Worm (Caenorhabditis elegans) whole organism, late embryonic: ENCODE data around the gene C14B9.10.
A peak's percentile ranks its signal among the peaks of the same experiment; 100 is the strongest.

Source experiments
- F13H6.1 ChIP-seq: sonication (generic microtip); optimal IDR thresholded peaks from 2 replicates; lab custom pipeline; 2016; ENCODE audit warnings: missing genetic modification characterization, missing compliant biosample characterization
- K02D7.2 ChIP-seq: sonication (generic microtip); optimal IDR thresholded peaks from 2 replicates; lab custom pipeline; 2017; ENCODE audit warnings: mild to moderate bottlenecking, missing genetic modification characterization, missing compliant biosample characterization
- T23F11.4 ChIP-seq: fragments of 200-800 bp; sonication (Bioruptor generic); optimal IDR thresholded peaks from 2 replicates; lab custom pipeline; 2018; ENCODE audit warnings: mild to moderate bottlenecking, missing genetic modification characterization, missing compliant biosample characterization
- ahr-1 ChIP-seq: sonication (generic microtip); optimal IDR thresholded peaks from 2 replicates; lab custom pipeline; 2016; ENCODE audit warnings: missing genetic modification characterization, missing compliant biosample characterization
- ama-1 ChIP-seq: fragments of 150-350 bp; optimal IDR thresholded peaks from 2 replicates; lab custom pipeline; 2014
- ceh-14 ChIP-seq: sonication (generic microtip); optimal IDR thresholded peaks from 2 replicates; lab custom pipeline; 2016; ENCODE audit warnings: missing genotype, missing genetic modification characterization, missing compliant biosample characterization
- ceh-18 ChIP-seq: sonication (generic microtip); optimal IDR thresholded peaks from 2 replicates; lab custom pipeline; 2016; ENCODE audit warnings: missing genetic modification characterization, missing compliant biosample characterization
- ceh-2 ChIP-seq: sonication (generic microtip); optimal IDR thresholded peaks from 2 replicates; lab custom pipeline; 2016; ENCODE audit warnings: missing genotype, missing genetic modification characterization, missing compliant biosample characterization
- ceh-24 ChIP-seq: sonication (generic microtip); optimal IDR thresholded peaks from 2 replicates; lab custom pipeline; 2016; ENCODE audit warnings: mild to moderate bottlenecking, missing genetic modification characterization, missing compliant biosample characterization
- ceh-31 ChIP-seq: sonication (generic microtip); optimal IDR thresholded peaks from 2 replicates; lab custom pipeline; 2016; ENCODE audit warnings: missing genetic modification characterization, missing compliant biosample characterization
- ceh-34 ChIP-seq: sonication (generic microtip); optimal IDR thresholded peaks from 2 replicates; lab custom pipeline; 2016; ENCODE audit warnings: mild to moderate bottlenecking, missing genetic modification characterization, missing compliant biosample characterization
- dve-1 ChIP-seq: sonication (generic microtip); optimal IDR thresholded peaks from 2 replicates; lab custom pipeline; 2017; ENCODE audit warnings: antibody characterized with exemption, mild to moderate bottlenecking, missing genetic modification characterization, missing compliant biosample characterization
- elt-2 ChIP-seq: sonication (generic microtip); optimal IDR thresholded peaks from 2 replicates; lab custom pipeline; 2016; ENCODE audit warnings: missing genetic modification reagents, missing genetic modification characterization, missing compliant biosample characterization
- elt-4 ChIP-seq: sonication (generic microtip); optimal IDR thresholded peaks from 2 replicates; lab custom pipeline; 2016; ENCODE audit warnings: missing genetic modification characterization, missing compliant biosample characterization
- eyg-1 ChIP-seq: sonication (generic microtip); optimal IDR thresholded peaks from 2 replicates; lab custom pipeline; 2016; ENCODE audit warnings: missing genotype, missing genetic modification characterization, missing compliant biosample characterization
- fax-1 ChIP-seq: sonication (generic microtip); optimal IDR thresholded peaks from 2 replicates; lab custom pipeline; 2016; ENCODE audit warnings: missing genotype, missing genetic modification characterization, missing compliant biosample characterization
- gmeb-2 ChIP-seq: sonication (generic microtip); optimal IDR thresholded peaks from 2 replicates; lab custom pipeline; 2016; ENCODE audit warnings: missing genetic modification characterization, inconsistent platforms, missing compliant biosample characterization
- hlh-30 ChIP-seq: sonication (generic microtip); optimal IDR thresholded peaks from 2 replicates; lab custom pipeline; 2017; ENCODE audit warnings: antibody characterized with exemption, missing genetic modification characterization, missing compliant biosample characterization; ENCODE audit not compliant: insufficient read depth
- lin-11 ChIP-seq: fragments of 200-800 bp; sonication (Bioruptor generic); optimal IDR thresholded peaks from 2 replicates; lab custom pipeline; 2018; ENCODE audit warnings: mild to moderate bottlenecking, missing genetic modification characterization, missing compliant biosample characterization
- nfya-1 ChIP-seq: sonication (generic microtip); optimal IDR thresholded peaks from 2 replicates; lab custom pipeline; 2017; ENCODE audit warnings: missing genetic modification characterization, mild to moderate bottlenecking, missing compliant biosample characterization, antibody characterized with exemption, moderate library complexity
- npax-4 ChIP-seq: sonication (generic microtip); optimal IDR thresholded peaks from 2 replicates; lab custom pipeline; 2016; ENCODE audit warnings: missing genetic modification characterization, missing compliant biosample characterization
- odd-2 ChIP-seq: sonication (generic microtip); optimal IDR thresholded peaks from 2 replicates; lab custom pipeline; 2017; ENCODE audit warnings: antibody characterized with exemption, mild to moderate bottlenecking, missing genetic modification characterization, missing compliant biosample characterization
- pat-9 ChIP-seq: fragments of 200-800 bp; sonication (Bioruptor generic); optimal IDR thresholded peaks from 2 replicates; lab custom pipeline; 2018; ENCODE audit warnings: mild to moderate bottlenecking, missing genetic modification characterization, moderate library complexity, missing compliant biosample characterization
- pha-2 ChIP-seq: sonication (generic microtip); optimal IDR thresholded peaks from 2 replicates; lab custom pipeline; 2017; ENCODE audit warnings: mild to moderate bottlenecking, missing genetic modification characterization, missing compliant biosample characterization
- pha-4 ChIP-seq: fragments of 150-350 bp; optimal IDR thresholded peaks from 2 replicates; lab custom pipeline; 2018; ENCODE audit warnings: missing biosample characterization, missing genetic modification reagents, missing genetic modification characterization
- ref-2 ChIP-seq: sonication (generic microtip); optimal IDR thresholded peaks from 2 replicates; lab custom pipeline; 2016; ENCODE audit warnings: missing genetic modification characterization, missing compliant biosample characterization
- rnt-1 ChIP-seq: sonication (generic microtip); optimal IDR thresholded peaks from 2 replicates; lab custom pipeline; 2016; ENCODE audit warnings: missing genetic modification characterization, missing compliant biosample characterization
- sdc-2 ChIP-seq: sonication (generic microtip); optimal IDR thresholded peaks from 2 replicates; lab custom pipeline; 2016; ENCODE audit warnings: missing genotype, missing genetic modification characterization, missing compliant biosample characterization
- sox-4 ChIP-seq: sonication (generic microtip); optimal IDR thresholded peaks from 2 replicates; lab custom pipeline; 2017; ENCODE audit warnings: mild to moderate bottlenecking, missing genetic modification characterization, inconsistent platforms, missing compliant biosample characterization
- syd-9 ChIP-seq: sonication (generic microtip); optimal IDR thresholded peaks from 2 replicates; lab custom pipeline; 2016; ENCODE audit warnings: mild to moderate bottlenecking, missing genetic modification characterization, moderate library complexity, missing compliant biosample characterization
- tbx-2 ChIP-seq: sonication (generic microtip); optimal IDR thresholded peaks from 2 replicates; lab custom pipeline; 2016; ENCODE audit warnings: missing genetic modification characterization, missing compliant biosample characterization
- ttx-3 ChIP-seq: sonication (generic microtip); optimal IDR thresholded peaks from 2 replicates; lab custom pipeline; 2016; ENCODE audit warnings: missing genetic modification reagents, missing genetic modification characterization, missing compliant biosample characterization
- unc-42 ChIP-seq: sonication (generic microtip); optimal IDR thresholded peaks from 2 replicates; lab custom pipeline; 2016; ENCODE audit warnings: missing genotype, missing genetic modification characterization, missing compliant biosample characterization
- unc-55 ChIP-seq: sonication (generic microtip); optimal IDR thresholded peaks from 2 replicates; lab custom pipeline; 2017; ENCODE audit warnings: missing biosample characterization, missing genetic modification reagents, missing genetic modification characterization
- unc-86 ChIP-seq: sonication (generic microtip); optimal IDR thresholded peaks from 2 replicates; lab custom pipeline; 2016; ENCODE audit warnings: missing genetic modification characterization, missing compliant biosample characterization
- zip-5 ChIP-seq: sonication (generic microtip); optimal IDR thresholded peaks from 2 replicates; lab custom pipeline; 2016; ENCODE audit warnings: missing genetic modification characterization, missing compliant biosample characterization

Gene C14B9.10

DNA sequence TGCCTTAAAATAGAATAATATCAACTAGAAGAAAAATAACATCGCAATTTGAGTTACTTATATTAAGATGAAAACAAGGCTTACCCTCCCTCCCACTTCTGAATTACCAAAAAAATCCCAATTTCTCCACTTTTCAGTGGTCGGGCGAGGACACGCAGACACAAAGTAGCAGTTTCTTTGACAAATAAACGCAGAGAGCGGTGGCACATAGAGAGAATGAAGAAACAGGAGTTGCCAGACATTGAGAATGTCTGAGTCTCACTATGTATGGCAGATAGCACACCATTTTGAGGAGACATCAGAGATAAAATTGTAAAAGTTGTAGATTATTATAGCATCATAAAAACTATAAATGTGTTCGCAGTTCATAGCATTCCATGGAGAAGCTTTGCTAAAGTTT, 5.4 kb upstream of the C14B9.10 start:
- TF ChIP-seq gmeb-2 (no peak), pat-9 (tag; lab: Kevin White, UChicago) (no peak), nfya-1 (tag; lab: Kevin White, UChicago) (peak; percentile 63), eyg-1 (tag; lab: Kevin White, UChicago) (no peak), zip-5 (tag; lab: Kevin White, UChicago) (no peak), ceh-31 (tag; lab: Kevin White, UChicago) (no peak), tbx-2 (tag; lab: Kevin White, UChicago) (peak; percentile 30), unc-86 (no peak), dve-1 (tag; lab: Kevin White, UChicago) (peak; percentile 10), elt-2 (peak; percentile 18)

DNA sequence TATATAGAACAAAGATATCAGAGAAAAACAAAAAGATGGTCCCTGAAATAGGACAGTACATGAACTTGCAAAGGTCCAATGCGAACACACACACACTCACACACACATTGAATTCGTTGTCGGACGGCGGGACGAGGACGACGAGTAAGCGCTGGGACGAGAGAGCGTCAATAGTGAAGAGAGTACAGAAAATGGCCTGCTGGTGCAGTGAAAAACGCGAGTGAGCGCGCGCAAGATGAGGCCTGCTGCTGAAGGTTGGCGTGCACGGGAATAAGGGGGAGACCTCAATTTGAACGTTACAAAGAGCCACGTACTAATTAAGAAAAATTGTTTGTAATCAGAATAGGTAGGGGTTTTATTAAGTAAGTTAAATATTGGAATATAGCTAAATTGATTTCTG, 3.7 kb upstream of the C14B9.10 start:
- TF ChIP-seq npax-4 (tag; lab: Kevin White, UChicago) (no peak), sdc-2 (tag; lab: Kevin White, UChicago) (peak; percentile 37), rnt-1 (tag; lab: Kevin White, UChicago) (peak; percentile 9), tbx-2 (tag; lab: Kevin White, UChicago) (peak; percentile 23), ceh-24 (tag; lab: Kevin White, UChicago) (no peak), unc-86 (no peak), K02D7.2 (tag; lab: Kevin White, UChicago) (no peak), ref-2 (peak; percentile 34), unc-42 (tag; lab: Kevin White, UChicago) (peak; percentile 32), syd-9 (tag; lab: Kevin White, UChicago) (peak; percentile 57), nfya-1 (tag; lab: Kevin White, UChicago) (peak; percentile 15), ceh-2 (tag; lab: Kevin White, UChicago) (peak; percentile 28), elt-4 (tag; lab: Kevin White, UChicago) (no peak), ceh-34 (tag; lab: Kevin White, UChicago) (peak; percentile 38), elt-2 (peak; percentile 1), odd-2 (tag; lab: Kevin White, UChicago) (no peak), hlh-30 (peak; percentile 22), pha-4 (tag; lab: Kevin White, UChicago) (no peak), ceh-31 (tag; lab: Kevin White, UChicago) (peak; percentile 65), ceh-18 (tag; lab: Kevin White, UChicago) (peak; percentile 21), ceh-14 (peak; percentile 29)
- TF ChIP-seq, all 69 proteins: peak for 14

DNA sequence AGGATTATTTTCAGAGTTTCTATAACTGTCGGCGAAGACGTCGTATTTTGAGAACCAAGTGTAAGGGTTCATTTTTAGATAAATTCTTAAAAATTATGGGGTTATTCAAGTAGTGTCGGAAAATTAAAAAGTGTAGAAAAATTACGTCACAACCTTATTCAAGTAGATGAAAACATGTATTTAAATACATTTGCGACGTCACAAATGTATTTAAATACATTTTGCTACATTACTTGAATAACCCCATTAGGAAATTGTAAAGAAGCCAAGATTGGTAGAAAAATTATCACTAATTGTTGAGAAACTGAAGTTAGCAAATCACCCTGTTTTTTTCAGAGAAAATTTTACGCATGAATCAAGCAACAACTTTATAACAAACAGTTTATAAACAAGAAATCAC, 1.5 kb upstream of the C14B9.10 start:
- TF ChIP-seq ref-2 = no peak

DNA sequence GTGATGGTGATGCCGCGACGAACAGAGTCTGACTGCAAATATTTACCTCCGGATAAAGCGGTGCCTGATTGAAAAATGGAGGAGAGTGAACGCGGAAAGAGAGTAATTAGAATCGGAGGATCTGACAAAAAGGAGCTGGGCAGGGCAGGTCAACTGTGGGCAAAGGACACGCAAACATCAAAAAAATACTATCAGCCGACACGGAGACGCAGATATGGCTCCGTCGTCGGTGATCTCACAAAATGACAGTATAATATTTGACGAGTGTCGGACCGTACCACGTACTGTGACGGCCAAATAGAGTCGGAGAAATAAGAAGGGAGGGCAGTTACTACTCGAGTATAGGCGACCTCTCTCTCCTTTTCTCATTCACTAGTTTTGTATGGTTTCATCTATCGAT, 1.8 kb downstream of the C14B9.10 start:
- TF ChIP-seq sox-4 (tag; lab: Kevin White, UChicago) (no peak), gmeb-2 (no peak), tbx-2 (tag; lab: Kevin White, UChicago) (peak; percentile 2), T23F11.4 (no peak), pha-2 (tag; lab: Kevin White, UChicago) (peak; percentile 32)
- TF ChIP-seq, all 69 proteins: peak for 2

DNA sequence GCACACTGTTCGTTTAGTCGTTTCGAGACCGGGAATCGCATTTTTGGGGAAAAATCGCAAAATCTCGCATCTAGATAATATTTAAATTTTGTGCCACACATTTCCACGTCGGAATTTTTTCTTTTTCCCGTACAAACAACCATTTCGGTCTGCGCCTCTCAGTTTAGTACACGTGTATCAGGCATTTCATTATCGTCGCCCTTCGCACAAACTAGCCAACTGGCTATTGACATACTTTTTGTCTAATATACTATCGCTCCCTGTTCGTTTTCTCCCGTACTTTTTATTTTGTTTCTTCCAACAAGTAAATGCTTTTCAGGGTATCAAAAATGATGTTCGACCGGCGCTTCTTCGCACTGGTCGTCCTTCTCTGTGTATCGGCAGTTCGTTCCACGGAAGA, 2.7 kb downstream of the C14B9.10 start, which contains the start of gene C14B9.2:
C14B9.2 (plus strand) TSS at position 320 of the 400 bp plus-strand sequence.
- TF ChIP-seq zip-5 (tag; lab: Kevin White, UChicago) (no peak), ttx-3 (tag; lab: Kevin White, UChicago) (no peak), unc-55 (no peak), ceh-24 (tag; lab: Kevin White, UChicago) (no peak), gmeb-2 (no peak), sdc-2 (tag; lab: Kevin White, UChicago) (no peak), ahr-1 (no peak), ceh-2 (tag; lab: Kevin White, UChicago) (no peak), ceh-34 (tag; lab: Kevin White, UChicago) (no peak), pha-2 (tag; lab: Kevin White, UChicago) (no peak), elt-2 (no peak), lin-11 (tag; lab: Kevin White, UChicago) (no peak), rnt-1 (tag; lab: Kevin White, UChicago) (no peak), F13H6.1 (tag; lab: Kevin White, UChicago) (no peak), ama-1 (lab: Kevin White, UChicago) (no peak), fax-1 (tag; lab: Kevin White, UChicago) (no peak), unc-42 (tag; lab: Kevin White, UChicago) (no peak), K02D7.2 (tag; lab: Kevin White, UChicago) (no peak), tbx-2 (tag; lab: Kevin White, UChicago) (no peak), unc-86 (no peak)
